Fruit fly (Drosophila melanogaster): ENCODE results near the gene CG11920.
"Not testable (repeated sequence)": the region's sequence is repeated elsewhere in the genome, so short reads cannot be mapped to it uniquely, and the experiment has no call there.

The CG11920 gene

dm6 chr3R:25123262-25123661 is 48.6 kb downstream of the CG11920 start, which contains the start of gene vig2:
TSS of gene vig2 (plus strand) at chr3R:25123373.
- TF ChIP-seq usp (GFP tag; optimal IDR thresholded peaks at IDR 0.05); CG8478 (optimal IDR thresholded peaks at IDR 0.05); pan (optimal IDR thresholded peaks at IDR 0.05): not testable (repeated sequence)

All from whole organism.